Worm (Caenorhabditis elegans) whole organism, L4 larva: ENCODE data around the gene clec-264.
A peak's percentile ranks its signal among the peaks of the same experiment; 100 is the strongest.

ENCODE experiments used
- F10B5.3 ChIP-seq: sonication (generic microtip); optimal IDR thresholded peaks from 2 replicates; lab custom pipeline; 2016; ENCODE audit warnings: mild to moderate bottlenecking, missing genetic modification characterization, missing compliant biosample characterization
- F26F4.8 ChIP-seq: fragments of 200-800 bp; sonication (Bioruptor generic); conservative IDR thresholded peaks from 2 replicates; pipeline ENCODE4 v1.3.6; 2022; ENCODE audit warnings: missing genetic modification characterization, missing compliant biosample characterization
- F49E8.2 ChIP-seq: sonication (generic microtip); optimal IDR thresholded peaks from 2 replicates; lab custom pipeline; 2016; ENCODE audit warnings: missing compliant biosample characterization, mild to moderate bottlenecking, missing genetic modification characterization, borderline replicate concordance
- R02D3.7 ChIP-seq: fragments of 150-350 bp; sonication (generic microtip); optimal IDR thresholded peaks from 3 replicates; lab custom pipeline; 2014; ENCODE audit warnings: missing biosample characterization, missing genetic modification characterization
- ZK337.2 ChIP-seq: fragments of 200-800 bp; sonication (Bioruptor generic); IDR thresholded peaks from 2 replicates; pipeline ENCODE4 v1.3.6; 2022; ENCODE audit warnings: missing genetic modification reagents, missing genetic modification characterization, missing compliant biosample characterization
- attf-4 ChIP-seq: sonication (generic microtip); optimal IDR thresholded peaks from 3 replicates; lab custom pipeline; 2017; ENCODE audit warnings: missing biosample characterization, missing genetic modification characterization
- ceh-28 ChIP-seq: fragments of 150-350 bp; optimal IDR thresholded peaks from 2 replicates; lab custom pipeline; 2014; ENCODE audit warnings: missing biosample characterization, missing genetic modification reagents, missing genetic modification characterization
- ceh-44 ChIP-seq: fragments of 200-800 bp; sonication (Bioruptor generic); IDR thresholded peaks from 2 replicates; pipeline ENCODE4 v1.3.6; 2022; ENCODE audit warnings: missing genetic modification reagents, missing genetic modification characterization, missing compliant biosample characterization
- ceh-62 ChIP-seq: sonication (generic microtip); optimal IDR thresholded peaks from 2 replicates; lab custom pipeline; 2017; ENCODE audit warnings: missing biosample characterization, missing genetic modification characterization
- ctbp-1 ChIP-seq: fragments of 200-800 bp; sonication (Bioruptor generic); IDR thresholded peaks from 2 replicates; pipeline ENCODE4 v1.3.6; 2022; ENCODE audit warnings: missing genetic modification reagents, missing genetic modification characterization, missing compliant biosample characterization
- daf-12 ChIP-seq: fragments of 150-350 bp; optimal IDR thresholded peaks from 2 replicates; lab custom pipeline; 2014; ENCODE audit warnings: missing biosample characterization, missing genetic modification reagents, missing genetic modification characterization
- daf-8 ChIP-seq: fragments of 200-800 bp; sonication (Bioruptor generic); IDR thresholded peaks from 2 replicates; pipeline ENCODE4 v1.3.6; 2022; ENCODE audit warnings: missing genetic modification characterization, missing compliant biosample characterization
- dmd-9 ChIP-seq: fragments of 200-800 bp; sonication (Bioruptor generic); IDR thresholded peaks from 2 replicates; pipeline ENCODE4 v1.3.6; 2022; ENCODE audit warnings: missing genetic modification reagents, missing genetic modification characterization, missing compliant biosample characterization
- dve-1 ChIP-seq: sonication (generic microtip); optimal IDR thresholded peaks from 2 replicates; lab custom pipeline; 2017; ENCODE audit warnings: antibody characterized with exemption, mild to moderate bottlenecking, missing genetic modification characterization, missing compliant biosample characterization; ENCODE audit not compliant: insufficient read depth
- fkh-10 ChIP-seq: fragments of 150-350 bp; optimal IDR thresholded peaks from 2 replicates; lab custom pipeline; 2014; ENCODE audit warnings: missing biosample characterization, missing genetic modification reagents, missing genetic modification characterization
- gei-8 ChIP-seq: fragments of 200-800 bp; sonication (Bioruptor generic); optimal IDR thresholded peaks from 2 replicates; lab custom pipeline; 2018; ENCODE audit warnings: mild to moderate bottlenecking, missing genetic modification characterization, missing compliant biosample characterization
- hif-1 ChIP-seq, 2 experiments: sonication (generic microtip); optimal IDR thresholded peaks; 2 replicates each; lab custom pipeline; 2016 to 2017; ENCODE audit warnings: missing compliant biosample characterization in 2 of 2, missing genetic modification characterization in 2 of 2, missing genetic modification reagents in 2 of 2, missing genotype in 2 of 2, mild to moderate bottlenecking in 1 of 2
- lin-1 ChIP-seq: fragments of 200-800 bp; sonication (Bioruptor generic); IDR thresholded peaks from 2 replicates; pipeline ENCODE4 v1.3.6; 2022; ENCODE audit warnings: missing genetic modification reagents, missing genetic modification characterization, missing compliant biosample characterization
- lin-38 ChIP-seq: fragments of 200-800 bp; sonication (Bioruptor generic); IDR thresholded peaks from 2 replicates; pipeline ENCODE4 v1.3.6; 2022; ENCODE audit warnings: missing genetic modification reagents, missing genetic modification characterization, missing compliant biosample characterization
- lir-3 ChIP-seq: sonication (generic microtip); optimal IDR thresholded peaks from 2 replicates; lab custom pipeline; 2016; ENCODE audit warnings: mild to moderate bottlenecking, missing genetic modification characterization, missing compliant biosample characterization
- madf-9 ChIP-seq: fragments of 200-800 bp; sonication (Bioruptor generic); conservative IDR thresholded peaks from 2 replicates; pipeline ENCODE4 v1.3.6; 2022; ENCODE audit warnings: missing genetic modification reagents, missing genetic modification characterization, missing compliant biosample characterization
- nhr-102 ChIP-seq: sonication (generic microtip); optimal IDR thresholded peaks from 2 replicates; lab custom pipeline; 2016; ENCODE audit warnings: mild to moderate bottlenecking, missing genetic modification characterization, moderate library complexity, missing compliant biosample characterization
- nhr-25 ChIP-seq: sonication (generic microtip); optimal IDR thresholded peaks from 2 replicates; lab custom pipeline; 2017; ENCODE audit warnings: missing genetic modification characterization, mild to moderate bottlenecking, missing compliant biosample characterization, antibody characterized with exemption, moderate library complexity, borderline replicate concordance; ENCODE audit not compliant: insufficient read depth
- nhr-41 ChIP-seq: fragments of 200-800 bp; sonication (Bioruptor generic); IDR thresholded peaks from 2 replicates; pipeline ENCODE4 v1.3.6; 2022; ENCODE audit warnings: missing genetic modification reagents, missing genetic modification characterization, missing compliant biosample characterization
- nhr-48 ChIP-seq: sonication (generic microtip); optimal IDR thresholded peaks from 2 replicates; lab custom pipeline; 2016; ENCODE audit warnings: mild to moderate bottlenecking, missing genetic modification characterization, missing compliant biosample characterization
- nhr-76 ChIP-seq: fragments of 150-350 bp; optimal IDR thresholded peaks from 2 replicates; lab custom pipeline; 2014; ENCODE audit warnings: missing biosample characterization, missing genetic modification characterization
- php-3 ChIP-seq: fragments of 200-800 bp; sonication (Bioruptor generic); IDR thresholded peaks from 2 replicates; pipeline ENCODE4 v1.3.6; 2022; ENCODE audit warnings: missing genetic modification reagents, missing genetic modification characterization, missing compliant biosample characterization
- pqm-1 ChIP-seq: sonication (generic microtip); optimal IDR thresholded peaks from 2 replicates; lab custom pipeline; 2017; ENCODE audit warnings: missing biosample characterization, missing genetic modification characterization
- set-16 ChIP-seq: fragments of 200-800 bp; sonication (Bioruptor generic); IDR thresholded peaks from 2 replicates; pipeline ENCODE4 v1.3.6; 2022; ENCODE audit warnings: missing genetic modification reagents, missing genetic modification characterization, missing compliant biosample characterization
- snpc-1.2 ChIP-seq: fragments of 200-800 bp; sonication (Bioruptor generic); IDR thresholded peaks from 2 replicates; pipeline ENCODE4 v1.3.6; 2022; ENCODE audit warnings: missing genetic modification reagents, missing genetic modification characterization, missing compliant biosample characterization
- tag-97 ChIP-seq: fragments of 200-800 bp; sonication (Bioruptor generic); IDR thresholded peaks from 2 replicates; pipeline ENCODE4 v1.3.6; 2022; ENCODE audit warnings: missing genetic modification characterization, missing compliant biosample characterization
- tra-1 ChIP-seq: fragments of 200-800 bp; sonication (Bioruptor generic); IDR thresholded peaks from 2 replicates; pipeline ENCODE4 v1.3.6; 2022; ENCODE audit warnings: missing genetic modification reagents, missing genetic modification characterization, missing compliant biosample characterization
- unc-62 ChIP-seq, 3 experiments: fragments of 150-350 bp in 1 of 3; sonication (generic microtip); optimal IDR thresholded peaks in 2 of 3; peaks in 1 of 3; 1 replicate in 1 of 3; 2 replicates in 2 of 3; lab custom pipeline; 2014 to 2017; ENCODE audit warnings: missing biosample characterization in 3 of 3, missing genetic modification characterization in 3 of 3, missing genetic modification reagents in 3 of 3, missing genotype in 1 of 3
- vab-7 ChIP-seq: fragments of 200-800 bp; sonication (Bioruptor generic); IDR thresholded peaks from 2 replicates; pipeline ENCODE4 v1.3.6; 2022; ENCODE audit warnings: missing genetic modification reagents, missing genetic modification characterization, missing compliant biosample characterization
- zfp-2 ChIP-seq: sonication (generic microtip); optimal IDR thresholded peaks from 2 replicates; lab custom pipeline; 2016; ENCODE audit warnings: mild to moderate bottlenecking, missing genetic modification characterization, missing compliant biosample characterization

The clec-264 gene

ce11 chrV:20845524-20846208 is 4.8 kb downstream of the clec-264 start, which contains the start of the genes F31D4.2 and fkb-6 (continued):
- TF ChIP-seq ZK337.2 (GFP tag; lab: Robert Waterston, UW) (no peak), nhr-76 (no peak), pqm-1 (no peak), zfp-2 (no peak), daf-12 (no peak), F49E8.2 (peak; percentile 35), hif-1 (tag; optimal IDR thresholded peaks at IDR 0.05; lab: Kevin White, UChicago) (peak; percentile 25 to 96), F26F4.8 (GFP tag; lab: Robert Waterston, UW) (no peak), ceh-44 (no peak), snpc-1.2 (GFP tag; lab: Robert Waterston, UW) (0 out of 2 replicates have a peak, but pooled peaks have one; percentile 43), php-3 (GFP tag; lab: Robert Waterston, UW) (no peak), lin-1 (GFP tag; lab: Robert Waterston, UW) (0 out of 2 replicates have a peak, but pooled peaks have one; percentile 30), madf-9 (GFP tag; lab: Robert Waterston, UW) (no peak), tag-97 (GFP tag; lab: Robert Waterston, UW) (no peak)

- TF ChIP-seq hif-1 (tag; optimal IDR thresholded peaks at IDR 0.05; lab: Kevin White, UChicago) = no peak
- TF ChIP-seq tra-1 (GFP tag; lab: Robert Waterston, UW) = no peak
- TF ChIP-seq daf-12 = no peak
- TF ChIP-seq nhr-48 = no peak
- TF ChIP-seq madf-9 (GFP tag; lab: Robert Waterston, UW) = no peak
- TF ChIP-seq ceh-62 (tag; lab: Kevin White, UChicago) = no peak
- TF ChIP-seq nhr-41 (GFP tag; lab: Robert Waterston, UW) = no peak
- TF ChIP-seq ceh-28 (tag; lab: Kevin White, UChicago) = no peak
- no peak for TF ChIP-seq lin-38
Observed at ce11 chrV:20841484-20841883, 9.0 kb downstream of the clec-264 start.

- no peak for TF ChIP-seq nhr-102 (tag; lab: Kevin White, UChicago)
- no peak for TF ChIP-seq lir-3 (tag; lab: Kevin White, UChicago)
- no peak for TF ChIP-seq F10B5.3 (tag; lab: Kevin White, UChicago)
- TF ChIP-seq attf-4 (tag; lab: Kevin White, UChicago) = no peak
- TF ChIP-seq fkh-10 (GFP tag; lab: Kevin White, UChicago) = no peak
- no peak for TF ChIP-seq R02D3.7 (tag; lab: Kevin White, UChicago)
- no peak for TF ChIP-seq dmd-9 (GFP tag; lab: Robert Waterston, UW)
- no peak for TF ChIP-seq gei-8 (GFP tag; lab: Kevin White, UChicago)
- no peak for TF ChIP-seq set-16 (GFP tag; lab: Robert Waterston, UW)
- TF ChIP-seq daf-8 (GFP tag; lab: Robert Waterston, UW) = no peak
- no peak for TF ChIP-seq vab-7 (GFP tag; lab: Robert Waterston, UW)
- no peak for TF ChIP-seq ceh-62 (tag; lab: Kevin White, UChicago)
- no peak for TF ChIP-seq dve-1
- no peak for TF ChIP-seq nhr-25 (tag; lab: Kevin White, UChicago)
- TF ChIP-seq unc-62 (GFP tag; optimal IDR thresholded peaks at IDR 0.05 in 1 of 2; lab: Kevin White, UChicago) = no peak
- no peak for TF ChIP-seq unc-62 (tag; optimal IDR thresholded peaks at IDR 0.05; lab: Kevin White, UChicago)
- TF ChIP-seq ctbp-1 = no peak
Observed at ce11 chrV:20838565-20838964, 11.9 kb downstream of the clec-264 start, which contains the start of gene exos-7. exos-7 (plus strand) TSS chrV:20838865.
